Fruit fly (Drosophila melanogaster) whole organism, prepupa: Measurements from ENCODE around the gene CG42682.

Experiments used
- CG11902 ChIP-seq: fragments of 200-800 bp; sonication (Bioruptor generic); optimal IDR thresholded peaks from 3 replicates; lab custom pipeline; 2016; ENCODE audit warnings: missing biosample characterization, missing genetic modification characterization
- CG1621 ChIP-seq: fragments of 200-800 bp; sonication (Bioruptor generic); optimal IDR thresholded peaks from 3 replicates; lab custom pipeline; 2018; ENCODE audit warnings: missing biosample characterization, mild to moderate bottlenecking, missing genetic modification characterization
- CG3919 ChIP-seq: fragments of 200-800 bp; sonication (Bioruptor generic); optimal IDR thresholded peaks from 3 replicates; lab custom pipeline; 2016; ENCODE audit warnings: missing biosample characterization, missing genetic modification characterization
- CG8319 ChIP-seq: fragments of 200-800 bp; sonication (Bioruptor generic); optimal IDR thresholded peaks from 3 replicates; lab custom pipeline; 2016; ENCODE audit warnings: missing biosample characterization, missing genetic modification characterization
- Eip78C ChIP-seq: fragments of 200-800 bp; sonication (Bioruptor generic); peaks from one replicate; lab custom pipeline; 2016; ENCODE audit warnings: missing biosample characterization, missing genetic modification characterization
- Ets96B ChIP-seq: fragments of 200-800 bp; optimal IDR thresholded peaks from 2 replicates; lab custom pipeline; 2019; ENCODE audit warnings: missing biosample characterization, mild to moderate bottlenecking, missing genetic modification characterization, moderate library complexity
- Lpt ChIP-seq: fragments of 200-800 bp; sonication (Bioruptor generic); optimal IDR thresholded peaks from 3 replicates; lab custom pipeline; 2016; ENCODE audit warnings: missing biosample characterization, missing genetic modification characterization
- Sox102F ChIP-seq: fragments of 200-800 bp; sonication (Bioruptor generic); optimal IDR thresholded peaks from 2 replicates; lab custom pipeline; 2016; ENCODE audit warnings: missing biosample characterization, mild to moderate bottlenecking, missing genetic modification characterization
- acj6 ChIP-seq: fragments of 200-800 bp; sonication (Bioruptor generic); optimal IDR thresholded peaks from 3 replicates; lab custom pipeline; 2016; ENCODE audit warnings: missing biosample characterization, missing genetic modification characterization
- salr ChIP-seq, 2 experiments: fragments of 200-800 bp; sonication (Bioruptor generic); optimal IDR thresholded peaks; 3 replicates each; lab custom pipeline; 2016 to 2018; ENCODE audit warnings: missing biosample characterization in 2 of 2, missing genetic modification characterization in 2 of 2, mild to moderate bottlenecking in 1 of 2

DNA sequence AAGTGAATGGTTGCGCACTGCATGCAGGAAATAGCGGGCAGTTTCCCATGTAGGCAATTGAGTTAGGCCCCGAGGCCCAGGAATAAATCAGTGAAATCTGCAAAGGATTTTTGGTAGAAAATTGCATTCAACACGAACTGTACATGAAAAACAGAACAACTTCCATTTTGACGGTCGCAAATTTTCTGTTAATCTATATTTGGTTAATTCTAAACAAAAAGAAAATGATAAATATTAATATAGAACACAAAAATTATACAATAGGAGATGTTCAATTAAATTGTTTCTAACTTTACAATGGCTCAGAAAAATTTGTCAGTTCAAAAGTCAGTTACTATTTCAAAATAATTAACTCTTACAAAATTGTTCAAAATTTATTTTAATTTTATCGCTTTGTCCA is 40.1 kb upstream of the CG42682 start, which contains the start of gene CG33308:
- no peak for TF ChIP-seq CG1621 (tag; lab: Kevin White, UChicago)
- TF ChIP-seq Sox102F (GFP tag; lab: Kevin White, UChicago), result no peak
- TF ChIP-seq CG8319 (GFP tag; lab: Kevin White, UChicago), result no peak
- no peak for TF ChIP-seq salr (GFP tag; optimal IDR thresholded peaks at IDR 0.05; lab: Kevin White, UChicago)
- TF ChIP-seq acj6, result no peak
- no peak for TF ChIP-seq CG3919 (GFP tag; lab: Kevin White, UChicago)
- no peak for TF ChIP-seq Eip78C (GFP tag; lab: Kevin White, UChicago)
- TF ChIP-seq Ets96B, result no peak
- no peak for TF ChIP-seq CG11902 (GFP tag; lab: Kevin White, UChicago)
- no peak for TF ChIP-seq Lpt (GFP tag; lab: Kevin White, UChicago)
